Worm (Caenorhabditis elegans) whole organism, L4 larva: ENCODE measurements around the gene sre-40.

Experiments
- ceh-28 ChIP-seq: fragments of 150-350 bp; optimal IDR thresholded peaks from 2 replicates; lab custom pipeline; 2014; ENCODE audit warnings: missing biosample characterization, missing genetic modification reagents, missing genetic modification characterization
- unc-39 ChIP-seq: sonication (generic microtip); optimal IDR thresholded peaks from 2 replicates; lab custom pipeline; 2017; ENCODE audit warnings: missing biosample characterization, missing genetic modification characterization

ce11 chrII:4650072-4650471 lies 33.5 kb downstream of the sre-40 start:
- TF ChIP-seq unc-39 (no peak), ceh-28 (tag; lab: Kevin White, UChicago) (no peak)
